Worm (Caenorhabditis elegans) whole organism, L4 larva: Measurements from ENCODE around the gene M6.4.
A peak's percentile ranks its signal among the peaks of the same experiment; 100 is the strongest.

Experiments used
- D1046.2 ChIP-seq: fragments of 200-800 bp; sonication (Bioruptor generic); IDR thresholded peaks from 2 replicates; pipeline ENCODE4 v1.3.6; 2022; ENCODE audit warnings: missing genetic modification characterization, missing compliant biosample characterization
- F10B5.3 ChIP-seq: sonication (generic microtip); optimal IDR thresholded peaks from 2 replicates; lab custom pipeline; 2016; ENCODE audit warnings: mild to moderate bottlenecking, missing genetic modification characterization, missing compliant biosample characterization
- F26F4.8 ChIP-seq: fragments of 200-800 bp; sonication (Bioruptor generic); conservative IDR thresholded peaks from 2 replicates; pipeline ENCODE4 v1.3.6; 2022; ENCODE audit warnings: missing genetic modification characterization, missing compliant biosample characterization
- F37D6.2 ChIP-seq: sonication (generic microtip); optimal IDR thresholded peaks from 2 replicates; lab custom pipeline; 2016; ENCODE audit warnings: mild to moderate bottlenecking, missing genetic modification characterization, missing compliant biosample characterization
- F49E8.2 ChIP-seq: sonication (generic microtip); optimal IDR thresholded peaks from 2 replicates; lab custom pipeline; 2016; ENCODE audit warnings: missing compliant biosample characterization, mild to moderate bottlenecking, missing genetic modification characterization, borderline replicate concordance
- R02D3.7 ChIP-seq: fragments of 150-350 bp; sonication (generic microtip); optimal IDR thresholded peaks from 3 replicates; lab custom pipeline; 2014; ENCODE audit warnings: missing biosample characterization, missing genetic modification characterization
- T20F7.1 ChIP-seq: fragments of 200-800 bp; sonication (Bioruptor generic); optimal IDR thresholded peaks from 2 replicates; lab custom pipeline; 2018; ENCODE audit warnings: mild to moderate bottlenecking, missing genetic modification characterization, missing compliant biosample characterization
- Y105C5A.15 ChIP-seq: fragments of 200-800 bp; sonication (Bioruptor generic); IDR thresholded peaks from 2 replicates; pipeline ENCODE4 v1.3.6; 2022; ENCODE audit warnings: missing genetic modification characterization, missing compliant biosample characterization
- Y48G9A.11 ChIP-seq: fragments of 200-800 bp; sonication (Bioruptor generic); IDR thresholded peaks from 2 replicates; pipeline ENCODE4 v1.3.6; 2022; ENCODE audit warnings: missing genetic modification reagents, missing genetic modification characterization, missing compliant biosample characterization
- Y5F2A.4 ChIP-seq: fragments of 200-800 bp; sonication (Bioruptor generic); optimal IDR thresholded peaks from 2 replicates; lab custom pipeline; 2018; ENCODE audit warnings: mild to moderate bottlenecking, missing genetic modification characterization, missing compliant biosample characterization
- Y75B8A.6 ChIP-seq: fragments of 200-800 bp; sonication (Bioruptor generic); IDR thresholded peaks from 2 replicates; pipeline ENCODE4 v1.3.6; 2022; ENCODE audit warnings: missing genetic modification reagents, missing genetic modification characterization, missing compliant biosample characterization
- ZK337.2 ChIP-seq: fragments of 200-800 bp; sonication (Bioruptor generic); IDR thresholded peaks from 2 replicates; pipeline ENCODE4 v1.3.6; 2022; ENCODE audit warnings: missing genetic modification reagents, missing genetic modification characterization, missing compliant biosample characterization
- aha-1 ChIP-seq: fragments of 150-350 bp; peaks from one replicate; lab custom pipeline; 2014; ENCODE audit warnings: missing biosample characterization, missing genetic modification characterization
- ama-1 ChIP-seq: fragments of 150-350 bp; optimal IDR thresholded peaks from 2 replicates; lab custom pipeline; 2014; ENCODE audit warnings: inconsistent platforms, mixed read lengths
- ceh-20 ChIP-seq: fragments of 200-800 bp; sonication (Bioruptor generic); IDR thresholded peaks from 2 replicates; pipeline ENCODE4 v1.3.6; 2022; ENCODE audit warnings: missing genetic modification reagents, missing genetic modification characterization, missing compliant biosample characterization
- ceh-44 ChIP-seq: fragments of 200-800 bp; sonication (Bioruptor generic); IDR thresholded peaks from 2 replicates; pipeline ENCODE4 v1.3.6; 2022; ENCODE audit warnings: missing genetic modification reagents, missing genetic modification characterization, missing compliant biosample characterization
- ceh-82 ChIP-seq: sonication (generic microtip); optimal IDR thresholded peaks from 2 replicates; lab custom pipeline; 2017; ENCODE audit warnings: missing biosample characterization, missing genetic modification characterization
- ctbp-1 ChIP-seq: fragments of 200-800 bp; sonication (Bioruptor generic); IDR thresholded peaks from 2 replicates; pipeline ENCODE4 v1.3.6; 2022; ENCODE audit warnings: missing genetic modification reagents, missing genetic modification characterization, missing compliant biosample characterization
- daf-19 ChIP-seq: fragments of 200-800 bp; sonication (Bioruptor generic); conservative IDR thresholded peaks from 2 replicates; pipeline ENCODE4 v1.3.6; 2022; ENCODE audit warnings: missing genetic modification characterization, missing compliant biosample characterization
- fkh-10 ChIP-seq: fragments of 150-350 bp; optimal IDR thresholded peaks from 2 replicates; lab custom pipeline; 2014; ENCODE audit warnings: missing biosample characterization, missing genetic modification reagents, missing genetic modification characterization
- gei-8 ChIP-seq: fragments of 200-800 bp; sonication (Bioruptor generic); optimal IDR thresholded peaks from 2 replicates; lab custom pipeline; 2018; ENCODE audit warnings: mild to moderate bottlenecking, missing genetic modification characterization, missing compliant biosample characterization
- hif-1 ChIP-seq, 2 experiments: sonication (generic microtip); optimal IDR thresholded peaks; 2 replicates each; lab custom pipeline; 2016 to 2017; ENCODE audit warnings: missing compliant biosample characterization in 2 of 2, missing genetic modification characterization in 2 of 2, missing genetic modification reagents in 2 of 2, missing genotype in 2 of 2, mild to moderate bottlenecking in 1 of 2
- hlh-30 ChIP-seq: sonication (generic microtip); optimal IDR thresholded peaks from 2 replicates; lab custom pipeline; 2017; ENCODE audit warnings: antibody characterized with exemption, mild to moderate bottlenecking, missing genetic modification characterization, missing compliant biosample characterization; ENCODE audit not compliant: insufficient read depth
- jun-1 ChIP-seq: fragments of 150-350 bp; optimal IDR thresholded peaks from 2 replicates; lab custom pipeline; 2014; ENCODE audit warnings: missing biosample characterization, missing genetic modification reagents, missing genetic modification characterization
- lim-7 ChIP-seq: fragments of 200-800 bp; sonication (Bioruptor generic); IDR thresholded peaks from 2 replicates; pipeline ENCODE4 v1.3.6; 2022; ENCODE audit warnings: missing genetic modification characterization, missing compliant biosample characterization
- lin-13 ChIP-seq: fragments of 150-350 bp; optimal IDR thresholded peaks from 2 replicates; lab custom pipeline; 2014; ENCODE audit warnings: missing biosample characterization, missing genetic modification reagents, missing genetic modification characterization
- madf-5 ChIP-seq, 2 experiments: fragments of 200-800 bp; sonication (Bioruptor generic); IDR thresholded peaks; 2 replicates each; pipeline ENCODE4 v1.3.6; 2022; ENCODE audit warnings: missing compliant biosample characterization in 2 of 2, missing genetic modification characterization in 2 of 2
- madf-9 ChIP-seq: fragments of 200-800 bp; sonication (Bioruptor generic); conservative IDR thresholded peaks from 2 replicates; pipeline ENCODE4 v1.3.6; 2022; ENCODE audit warnings: missing genetic modification reagents, missing genetic modification characterization, missing compliant biosample characterization
- mdl-1 ChIP-seq, 2 experiments: fragments of 150-350 bp in 1 of 2; sonication (generic microtip) in 1 of 2; optimal IDR thresholded peaks; 2 replicates each; lab custom pipeline; 2014 to 2017; ENCODE audit warnings: missing biosample characterization in 2 of 2, missing genetic modification characterization in 2 of 2
- mdt-29 ChIP-seq: fragments of 200-800 bp; sonication (Bioruptor generic); IDR thresholded peaks from 2 replicates; pipeline ENCODE4 v1.3.6; 2022; ENCODE audit warnings: missing genetic modification reagents, missing genetic modification characterization, missing compliant biosample characterization
- mep-1 ChIP-seq: fragments of 150-350 bp; sonication (generic microtip); optimal IDR thresholded peaks from 3 replicates; lab custom pipeline; 2014; ENCODE audit warnings: missing biosample characterization, missing genetic modification characterization
- mxl-2 ChIP-seq: fragments of 200-800 bp; sonication (Bioruptor generic); conservative IDR thresholded peaks from 2 replicates; pipeline ENCODE4 v1.3.6; 2022; ENCODE audit warnings: missing genetic modification reagents, missing genetic modification characterization, missing compliant biosample characterization
- mxl-3 ChIP-seq: fragments of 200-800 bp; sonication (Bioruptor generic); optimal IDR thresholded peaks from 2 replicates; lab custom pipeline; 2018; ENCODE audit warnings: mild to moderate bottlenecking, missing genetic modification characterization, missing compliant biosample characterization
- nhr-11 ChIP-seq: fragments of 150-350 bp; optimal IDR thresholded peaks from 2 replicates; lab custom pipeline; 2014; ENCODE audit warnings: missing biosample characterization, missing genetic modification characterization
- nhr-42 ChIP-seq: fragments of 200-800 bp; sonication (Bioruptor generic); IDR thresholded peaks from 2 replicates; pipeline ENCODE4 v1.3.6; 2022; ENCODE audit warnings: missing genetic modification characterization, missing compliant biosample characterization
- nhr-6 ChIP-seq: fragments of 150-350 bp; optimal IDR thresholded peaks from 2 replicates; lab custom pipeline; 2014; ENCODE audit warnings: missing biosample characterization, missing genetic modification characterization
- nhr-77 ChIP-seq: fragments of 150-350 bp; optimal IDR thresholded peaks from 2 replicates; lab custom pipeline; 2014; ENCODE audit warnings: missing biosample characterization, missing genetic modification characterization
- pqm-1 ChIP-seq: sonication (generic microtip); optimal IDR thresholded peaks from 2 replicates; lab custom pipeline; 2017; ENCODE audit warnings: missing biosample characterization, missing genetic modification characterization
- rbr-2 ChIP-seq: sonication (generic microtip); optimal IDR thresholded peaks from 2 replicates; lab custom pipeline; 2016; ENCODE audit warnings: missing genotype, missing genetic modification characterization, missing compliant biosample characterization
- saeg-2 ChIP-seq: fragments of 200-800 bp; sonication (Bioruptor generic); IDR thresholded peaks from 2 replicates; pipeline ENCODE4 v1.3.6; 2022; ENCODE audit warnings: missing genetic modification reagents, missing genetic modification characterization, missing compliant biosample characterization
- sdz-12 ChIP-seq: fragments of 200-800 bp; sonication (Bioruptor generic); optimal IDR thresholded peaks from 2 replicates; lab custom pipeline; 2018; ENCODE audit warnings: mild to moderate bottlenecking, missing genetic modification characterization, missing compliant biosample characterization
- skn-1 ChIP-seq: fragments of 150-350 bp; optimal IDR thresholded peaks from 2 replicates; lab custom pipeline; 2014; ENCODE audit warnings: missing biosample characterization, missing genetic modification characterization
- snpc-1.2 ChIP-seq: fragments of 200-800 bp; sonication (Bioruptor generic); IDR thresholded peaks from 2 replicates; pipeline ENCODE4 v1.3.6; 2022; ENCODE audit warnings: missing genetic modification reagents, missing genetic modification characterization, missing compliant biosample characterization
- snpc-4 ChIP-seq: fragments of 150-350 bp; optimal IDR thresholded peaks from 2 replicates; lab custom pipeline; 2014; ENCODE audit warnings: missing biosample characterization, missing genetic modification characterization
- tra-1 ChIP-seq: fragments of 200-800 bp; sonication (Bioruptor generic); IDR thresholded peaks from 2 replicates; pipeline ENCODE4 v1.3.6; 2022; ENCODE audit warnings: missing genetic modification reagents, missing genetic modification characterization, missing compliant biosample characterization
- unc-130 ChIP-seq: sonication (generic microtip); optimal IDR thresholded peaks from 2 replicates; lab custom pipeline; 2016; ENCODE audit warnings: missing genetic modification reagents, missing genetic modification characterization, missing compliant biosample characterization
- unc-39 ChIP-seq: sonication (generic microtip); optimal IDR thresholded peaks from 2 replicates; lab custom pipeline; 2017; ENCODE audit warnings: missing biosample characterization, missing genetic modification characterization
- vab-7 ChIP-seq: fragments of 200-800 bp; sonication (Bioruptor generic); IDR thresholded peaks from 2 replicates; pipeline ENCODE4 v1.3.6; 2022; ENCODE audit warnings: missing genetic modification reagents, missing genetic modification characterization, missing compliant biosample characterization
- zag-1 ChIP-seq: fragments of 150-350 bp; optimal IDR thresholded peaks from 2 replicates; lab custom pipeline; 2014; ENCODE audit warnings: missing biosample characterization, missing genetic modification characterization
- zfp-2 ChIP-seq: sonication (generic microtip); optimal IDR thresholded peaks from 2 replicates; lab custom pipeline; 2016; ENCODE audit warnings: mild to moderate bottlenecking, missing genetic modification characterization, missing compliant biosample characterization
- zip-11 ChIP-seq: fragments of 200-800 bp; sonication (Bioruptor generic); IDR thresholded peaks from 2 replicates; pipeline ENCODE4 v1.3.6; 2022; ENCODE audit warnings: missing genetic modification characterization, missing compliant biosample characterization
- ztf-7 ChIP-seq: fragments of 150-350 bp; optimal IDR thresholded peaks from 2 replicates; lab custom pipeline; 2014; ENCODE audit warnings: missing biosample characterization, missing genetic modification characterization

M6.4 gene

ce11 chrX:593245-593733 is 35.7 kb upstream of the M6.4 start (continued):
- TF ChIP-seq ceh-44 (no peak), Y105C5A.15 (GFP tag; lab: Robert Waterston, UW) (no peak), daf-19 (GFP tag; lab: Robert Waterston, UW) (no peak), unc-130 (GFP tag; lab: Kevin White, UChicago) (no peak), nhr-6 (tag; lab: Kevin White, UChicago) (peak; percentile 54), ztf-7 (tag; lab: Kevin White, UChicago) (peak; percentile 75), F26F4.8 (GFP tag; lab: Robert Waterston, UW) (no peak), vab-7 (no peak), mep-1 (tag; lab: Kevin White, UChicago) (peak; percentile 97), mxl-2 (GFP tag; lab: Robert Waterston, UW) (no peak), gei-8 (GFP tag; lab: Kevin White, UChicago) (no peak), madf-9 (GFP tag; lab: Robert Waterston, UW) (0 out of 2 replicates have a peak, but pooled peaks have one; percentile 50), ZK337.2 (GFP tag; lab: Robert Waterston, UW) (no peak), hif-1 (tag; optimal IDR thresholded peaks at IDR 0.05; lab: Kevin White, UChicago) (peak in 1 of 2 experiments; percentile 72), rbr-2 (peak; percentile 92), zip-11 (GFP tag; lab: Robert Waterston, UW) (no peak), snpc-1.2 (GFP tag; lab: Robert Waterston, UW) (no peak), sdz-12 (GFP tag; lab: Kevin White, UChicago) (no peak), ctbp-1 (GFP tag; lab: Robert Waterston, UW) (peak; percentile 82), nhr-11 (tag; lab: Kevin White, UChicago) (peak; percentile 90), ama-1 (lab: Kevin White, UChicago) (no peak), T20F7.1 (GFP tag; lab: Kevin White, UChicago) (peak; percentile 52), lin-13 (peak; percentile 72), ceh-82 (tag; lab: Kevin White, UChicago) (no peak), D1046.2 (GFP tag; lab: Robert Waterston, UW) (no peak), ceh-20 (GFP tag; lab: Robert Waterston, UW) (0 out of 2 replicates have a peak, but pooled peaks have one; percentile 40), zag-1 (no peak), Y48G9A.11 (GFP tag; lab: Robert Waterston, UW) (no peak), mdl-1 (tag; optimal IDR thresholded peaks at IDR 0.05; lab: Kevin White, UChicago) (peak; percentile 80 to 97), F10B5.3 (tag; lab: Kevin White, UChicago) (peak; percentile 38), Y5F2A.4 (GFP tag; lab: Kevin White, UChicago) (no peak), lim-7 (GFP tag; lab: Robert Waterston, UW) (no peak), zfp-2 (tag; lab: Kevin White, UChicago) (no peak), mdt-29 (GFP tag; lab: Robert Waterston, UW) (no peak), mxl-3 (GFP tag; lab: Kevin White, UChicago) (peak; percentile 94), nhr-77 (peak; percentile 92), madf-5 (GFP tag; IDR thresholded peaks at IDR 0.05; lab: Robert Waterston, UW) (no peak), snpc-4 (tag; lab: Kevin White, UChicago) (no peak), hlh-30 (tag; lab: Kevin White, UChicago) (peak; percentile 92), F37D6.2 (tag; lab: Kevin White, UChicago) (peak; percentile 63), jun-1 (tag; lab: Kevin White, UChicago) (peak; percentile 19), Y75B8A.6 (GFP tag; lab: Robert Waterston, UW) (no peak), R02D3.7 (no peak), tra-1 (no peak), aha-1 (tag; lab: Kevin White, UChicago) (peak; percentile 99), fkh-10 (GFP tag; lab: Kevin White, UChicago) (peak; percentile 50), saeg-2 (GFP tag; lab: Robert Waterston, UW) (no peak), F49E8.2 (tag; lab: Kevin White, UChicago) (no peak), unc-39 (tag; lab: Kevin White, UChicago) (no peak), pqm-1 (tag; lab: Kevin White, UChicago) (peak; percentile 35), nhr-42 (GFP tag; lab: Robert Waterston, UW) (0 out of 2 replicates have a peak, but pooled peaks have one; percentile 57), skn-1 (tag; lab: Kevin White, UChicago) (no peak)
